Worm (Caenorhabditis elegans) whole organism, L4 larva: ENCODE results near the gene dnj-5.

Experiments
- D1046.2 ChIP-seq: fragments of 200-800 bp; sonication (Bioruptor generic); IDR thresholded peaks from 2 replicates; pipeline ENCODE4 v1.3.6; 2022; ENCODE audit warnings: missing genetic modification characterization, missing compliant biosample characterization
- F37D6.2 ChIP-seq: sonication (generic microtip); optimal IDR thresholded peaks from 2 replicates; lab custom pipeline; 2016; ENCODE audit warnings: mild to moderate bottlenecking, missing genetic modification characterization, missing compliant biosample characterization
- F49E8.2 ChIP-seq: sonication (generic microtip); optimal IDR thresholded peaks from 2 replicates; lab custom pipeline; 2016; ENCODE audit warnings: missing compliant biosample characterization, mild to moderate bottlenecking, missing genetic modification characterization, borderline replicate concordance
- R02D3.7 ChIP-seq: fragments of 150-350 bp; sonication (generic microtip); optimal IDR thresholded peaks from 3 replicates; lab custom pipeline; 2014; ENCODE audit warnings: missing biosample characterization, missing genetic modification characterization
- Y105C5A.15 ChIP-seq: fragments of 200-800 bp; sonication (Bioruptor generic); IDR thresholded peaks from 2 replicates; pipeline ENCODE4 v1.3.6; 2022; ENCODE audit warnings: missing genetic modification characterization, missing compliant biosample characterization
- Y48G9A.11 ChIP-seq: fragments of 200-800 bp; sonication (Bioruptor generic); IDR thresholded peaks from 2 replicates; pipeline ENCODE4 v1.3.6; 2022; ENCODE audit warnings: missing genetic modification reagents, missing genetic modification characterization, missing compliant biosample characterization
- Y5F2A.4 ChIP-seq: fragments of 200-800 bp; sonication (Bioruptor generic); optimal IDR thresholded peaks from 2 replicates; lab custom pipeline; 2018; ENCODE audit warnings: mild to moderate bottlenecking, missing genetic modification characterization, missing compliant biosample characterization
- ZK546.5 ChIP-seq, 2 experiments: sonication (generic microtip); optimal IDR thresholded peaks; 2 replicates each; lab custom pipeline; 2017; ENCODE audit warnings: missing biosample characterization in 2 of 2, missing genetic modification characterization in 2 of 2
- ama-1 ChIP-seq: fragments of 150-350 bp; optimal IDR thresholded peaks from 2 replicates; lab custom pipeline; 2014; ENCODE audit warnings: inconsistent platforms, mixed read lengths
- arid-1 ChIP-seq: fragments of 200-800 bp; sonication (Bioruptor generic); conservative IDR thresholded peaks from 2 replicates; pipeline ENCODE4 v1.3.6; 2022; ENCODE audit warnings: missing genetic modification reagents, missing genetic modification characterization, missing compliant biosample characterization
- ceh-20 ChIP-seq: fragments of 200-800 bp; sonication (Bioruptor generic); IDR thresholded peaks from 2 replicates; pipeline ENCODE4 v1.3.6; 2022; ENCODE audit warnings: missing genetic modification reagents, missing genetic modification characterization, missing compliant biosample characterization
- ceh-32 ChIP-seq: sonication (generic microtip); optimal IDR thresholded peaks from 2 replicates; lab custom pipeline; 2016; ENCODE audit warnings: mild to moderate bottlenecking, missing genetic modification characterization, missing compliant biosample characterization; ENCODE audit not compliant: poor library complexity
- ceh-44 ChIP-seq: fragments of 200-800 bp; sonication (Bioruptor generic); IDR thresholded peaks from 2 replicates; pipeline ENCODE4 v1.3.6; 2022; ENCODE audit warnings: missing genetic modification reagents, missing genetic modification characterization, missing compliant biosample characterization
- ceh-62 ChIP-seq: sonication (generic microtip); optimal IDR thresholded peaks from 2 replicates; lab custom pipeline; 2017; ENCODE audit warnings: missing biosample characterization, missing genetic modification characterization
- ces-1 ChIP-seq: fragments of 150-350 bp; sonication (generic microtip); optimal IDR thresholded peaks from 4 replicates; lab custom pipeline; 2014; ENCODE audit warnings: missing biosample characterization, missing genetic modification reagents, missing genetic modification characterization
- cey-2 ChIP-seq: sonication (generic microtip); optimal IDR thresholded peaks from 3 replicates; lab custom pipeline; 2017; ENCODE audit warnings: missing genetic modification characterization, mild to moderate bottlenecking, missing compliant biosample characterization, antibody characterized with exemption, borderline replicate concordance; ENCODE audit not compliant: insufficient read depth
- ctbp-1 ChIP-seq: fragments of 200-800 bp; sonication (Bioruptor generic); IDR thresholded peaks from 2 replicates; pipeline ENCODE4 v1.3.6; 2022; ENCODE audit warnings: missing genetic modification reagents, missing genetic modification characterization, missing compliant biosample characterization
- daf-16 ChIP-seq, 3 experiments: sonication (generic microtip); optimal IDR thresholded peaks; 2 replicates each; lab custom pipeline; 2016 to 2017; ENCODE audit warnings: missing genetic modification characterization in 3 of 3, missing genetic modification reagents in 3 of 3, mild to moderate bottlenecking in 2 of 3, missing compliant biosample characterization in 2 of 3, missing biosample characterization in 1 of 3, moderate library complexity in 1 of 3
- daf-19 ChIP-seq: fragments of 200-800 bp; sonication (Bioruptor generic); conservative IDR thresholded peaks from 2 replicates; pipeline ENCODE4 v1.3.6; 2022; ENCODE audit warnings: missing genetic modification characterization, missing compliant biosample characterization
- dpl-1 ChIP-seq: fragments of 150-350 bp; optimal IDR thresholded peaks from 2 replicates; lab custom pipeline; 2014; ENCODE audit warnings: missing biosample characterization, missing genetic modification reagents, missing genetic modification characterization
- hlh-30 ChIP-seq: sonication (generic microtip); optimal IDR thresholded peaks from 2 replicates; lab custom pipeline; 2017; ENCODE audit warnings: antibody characterized with exemption, mild to moderate bottlenecking, missing genetic modification characterization, missing compliant biosample characterization; ENCODE audit not compliant: insufficient read depth
- jun-1 ChIP-seq: fragments of 150-350 bp; optimal IDR thresholded peaks from 2 replicates; lab custom pipeline; 2014; ENCODE audit warnings: missing biosample characterization, missing genetic modification reagents, missing genetic modification characterization
- lim-7 ChIP-seq: fragments of 200-800 bp; sonication (Bioruptor generic); IDR thresholded peaks from 2 replicates; pipeline ENCODE4 v1.3.6; 2022; ENCODE audit warnings: missing genetic modification characterization, missing compliant biosample characterization
- lir-3 ChIP-seq: sonication (generic microtip); optimal IDR thresholded peaks from 2 replicates; lab custom pipeline; 2016; ENCODE audit warnings: mild to moderate bottlenecking, missing genetic modification characterization, missing compliant biosample characterization
- lsy-2 ChIP-seq, 2 experiments: fragments of 150-350 bp in 1 of 2; sonication (generic microtip) in 1 of 2; optimal IDR thresholded peaks; 2 replicates each; lab custom pipeline; 2014 to 2017; ENCODE audit warnings: missing biosample characterization in 2 of 2, missing genetic modification characterization in 2 of 2
- madf-5 ChIP-seq, 2 experiments: fragments of 200-800 bp; sonication (Bioruptor generic); IDR thresholded peaks; 2 replicates each; pipeline ENCODE4 v1.3.6; 2022; ENCODE audit warnings: missing compliant biosample characterization in 2 of 2, missing genetic modification characterization in 2 of 2
- mdt-29 ChIP-seq: fragments of 200-800 bp; sonication (Bioruptor generic); IDR thresholded peaks from 2 replicates; pipeline ENCODE4 v1.3.6; 2022; ENCODE audit warnings: missing genetic modification reagents, missing genetic modification characterization, missing compliant biosample characterization
- mxl-3 ChIP-seq: fragments of 200-800 bp; sonication (Bioruptor generic); optimal IDR thresholded peaks from 2 replicates; lab custom pipeline; 2018; ENCODE audit warnings: mild to moderate bottlenecking, missing genetic modification characterization, missing compliant biosample characterization
- nhr-10 ChIP-seq: fragments of 150-350 bp; optimal IDR thresholded peaks from 2 replicates; lab custom pipeline; 2014; ENCODE audit warnings: missing biosample characterization, missing genetic modification characterization
- nhr-102 ChIP-seq: sonication (generic microtip); optimal IDR thresholded peaks from 2 replicates; lab custom pipeline; 2016; ENCODE audit warnings: mild to moderate bottlenecking, missing genetic modification characterization, moderate library complexity, missing compliant biosample characterization
- nhr-111 ChIP-seq: fragments of 200-800 bp; sonication (Bioruptor generic); optimal IDR thresholded peaks from 2 replicates; lab custom pipeline; 2018; ENCODE audit warnings: mild to moderate bottlenecking, missing genetic modification characterization, missing compliant biosample characterization
- nhr-25 ChIP-seq: sonication (generic microtip); optimal IDR thresholded peaks from 2 replicates; lab custom pipeline; 2017; ENCODE audit warnings: missing genetic modification characterization, mild to moderate bottlenecking, missing compliant biosample characterization, antibody characterized with exemption, moderate library complexity, borderline replicate concordance; ENCODE audit not compliant: insufficient read depth
- nhr-41 ChIP-seq: fragments of 200-800 bp; sonication (Bioruptor generic); IDR thresholded peaks from 2 replicates; pipeline ENCODE4 v1.3.6; 2022; ENCODE audit warnings: missing genetic modification reagents, missing genetic modification characterization, missing compliant biosample characterization
- nhr-42 ChIP-seq: fragments of 200-800 bp; sonication (Bioruptor generic); IDR thresholded peaks from 2 replicates; pipeline ENCODE4 v1.3.6; 2022; ENCODE audit warnings: missing genetic modification characterization, missing compliant biosample characterization
- nhr-76 ChIP-seq: fragments of 150-350 bp; optimal IDR thresholded peaks from 2 replicates; lab custom pipeline; 2014; ENCODE audit warnings: missing biosample characterization, missing genetic modification characterization
- php-3 ChIP-seq: fragments of 200-800 bp; sonication (Bioruptor generic); IDR thresholded peaks from 2 replicates; pipeline ENCODE4 v1.3.6; 2022; ENCODE audit warnings: missing genetic modification reagents, missing genetic modification characterization, missing compliant biosample characterization
- saeg-2 ChIP-seq: fragments of 200-800 bp; sonication (Bioruptor generic); IDR thresholded peaks from 2 replicates; pipeline ENCODE4 v1.3.6; 2022; ENCODE audit warnings: missing genetic modification reagents, missing genetic modification characterization, missing compliant biosample characterization
- snpc-1.2 ChIP-seq: fragments of 200-800 bp; sonication (Bioruptor generic); IDR thresholded peaks from 2 replicates; pipeline ENCODE4 v1.3.6; 2022; ENCODE audit warnings: missing genetic modification reagents, missing genetic modification characterization, missing compliant biosample characterization
- spr-3 ChIP-seq: fragments of 200-800 bp; sonication (Bioruptor generic); optimal IDR thresholded peaks from 2 replicates; lab custom pipeline; 2018; ENCODE audit warnings: mild to moderate bottlenecking, missing genetic modification characterization, missing compliant biosample characterization
- tag-97 ChIP-seq: fragments of 200-800 bp; sonication (Bioruptor generic); IDR thresholded peaks from 2 replicates; pipeline ENCODE4 v1.3.6; 2022; ENCODE audit warnings: missing genetic modification characterization, missing compliant biosample characterization
- tra-1 ChIP-seq: fragments of 200-800 bp; sonication (Bioruptor generic); IDR thresholded peaks from 2 replicates; pipeline ENCODE4 v1.3.6; 2022; ENCODE audit warnings: missing genetic modification reagents, missing genetic modification characterization, missing compliant biosample characterization
- unc-130 ChIP-seq: sonication (generic microtip); optimal IDR thresholded peaks from 2 replicates; lab custom pipeline; 2016; ENCODE audit warnings: missing genetic modification reagents, missing genetic modification characterization, missing compliant biosample characterization
- unc-39 ChIP-seq: sonication (generic microtip); optimal IDR thresholded peaks from 2 replicates; lab custom pipeline; 2017; ENCODE audit warnings: missing biosample characterization, missing genetic modification characterization
- unc-62 ChIP-seq, 3 experiments: fragments of 150-350 bp in 1 of 3; sonication (generic microtip); optimal IDR thresholded peaks in 2 of 3; peaks in 1 of 3; 1 replicate in 1 of 3; 2 replicates in 2 of 3; lab custom pipeline; 2014 to 2017; ENCODE audit warnings: missing biosample characterization in 3 of 3, missing genetic modification characterization in 3 of 3, missing genetic modification reagents in 3 of 3, missing genotype in 1 of 3
- zag-1 ChIP-seq: fragments of 150-350 bp; optimal IDR thresholded peaks from 2 replicates; lab custom pipeline; 2014; ENCODE audit warnings: missing biosample characterization, missing genetic modification characterization
- zfp-2 ChIP-seq: sonication (generic microtip); optimal IDR thresholded peaks from 2 replicates; lab custom pipeline; 2016; ENCODE audit warnings: mild to moderate bottlenecking, missing genetic modification characterization, missing compliant biosample characterization
- zip-11 ChIP-seq: fragments of 200-800 bp; sonication (Bioruptor generic); IDR thresholded peaks from 2 replicates; pipeline ENCODE4 v1.3.6; 2022; ENCODE audit warnings: missing genetic modification characterization, missing compliant biosample characterization

Gene dnj-5

DNA sequence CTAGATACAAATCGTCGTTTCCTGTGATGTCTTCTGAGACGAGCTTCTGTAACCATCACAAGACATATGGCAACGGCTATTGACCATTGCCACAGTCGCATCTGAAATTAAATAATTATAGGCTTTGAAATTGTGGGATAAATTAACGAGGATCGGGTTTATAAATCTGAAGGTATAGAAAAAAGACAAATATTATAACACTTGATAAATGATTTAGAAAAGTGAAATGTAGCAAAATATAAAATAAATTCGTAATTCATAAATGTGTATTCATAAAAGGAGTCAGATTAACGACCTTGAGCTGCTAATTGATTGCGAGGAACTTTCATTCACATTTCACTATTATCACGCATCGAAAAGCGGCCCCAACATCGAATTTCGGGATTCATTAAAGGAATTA is 5.6 kb upstream of the dnj-5 start, which contains the start of gene aff-1:
TSS of gene aff-1 (minus strand) at position 101 of the 400 bp plus-strand sequence.
- TF ChIP-seq jun-1 (no peak), tra-1 (no peak), F37D6.2 (no peak), daf-19 (GFP tag; lab: Robert Waterston, UW) (no peak)
- TF ChIP-seq, all 104 proteins: peak for 0

DNA sequence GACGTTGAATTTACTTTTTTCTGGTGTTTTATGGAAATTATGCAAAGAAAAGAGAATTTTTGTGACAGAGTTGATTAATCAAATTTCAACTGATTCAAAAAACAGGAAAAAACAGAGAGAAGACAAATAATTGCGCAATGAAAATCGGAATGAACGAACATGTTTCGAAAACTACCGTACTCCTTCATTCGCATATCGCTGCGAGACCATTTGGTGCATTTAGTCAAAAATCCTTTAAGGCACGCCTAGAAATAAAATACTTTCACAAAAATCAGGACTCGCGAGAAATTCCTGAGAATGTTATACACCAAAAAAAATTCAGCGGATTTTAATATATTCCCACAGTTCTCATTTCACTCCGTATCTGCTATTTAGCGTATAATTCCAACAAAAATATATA is 1.9 kb upstream of the dnj-5 start:
- TF ChIP-seq spr-3, result no peak
- no peak for TF ChIP-seq madf-5 (GFP tag; IDR thresholded peaks at IDR 0.05; lab: Robert Waterston, UW)
- TF ChIP-seq D1046.2, result no peak
- TF ChIP-seq ceh-44, result no peak
- TF ChIP-seq saeg-2 (GFP tag; lab: Robert Waterston, UW), result no peak
- TF ChIP-seq dpl-1, result no peak

DNA sequence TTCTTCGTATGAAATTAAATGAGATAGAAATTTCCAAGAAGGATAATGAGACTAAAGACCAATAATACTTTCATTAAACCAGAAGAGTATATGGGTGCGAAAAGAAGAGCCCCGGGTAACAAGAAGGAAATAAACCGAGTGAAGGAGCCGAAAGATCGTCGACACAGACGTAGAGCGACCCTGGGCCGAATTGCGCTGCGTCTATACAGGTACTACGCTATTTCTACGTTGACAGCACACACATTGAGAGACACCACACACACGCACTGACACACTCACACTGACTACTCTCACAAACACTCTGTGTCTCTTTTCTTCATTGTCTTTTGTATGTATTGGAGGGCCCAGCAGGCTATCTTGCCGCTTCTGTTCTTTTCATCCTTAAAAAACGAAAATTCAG is 734 bp upstream of the dnj-5 start:
- TF ChIP-seq ceh-62 (tag; lab: Kevin White, UChicago) (no peak), mxl-3 (GFP tag; lab: Kevin White, UChicago) (peak; percentile 53), unc-62 (GFP tag; optimal IDR thresholded peaks at IDR 0.05 in 1 of 2; lab: Kevin White, UChicago) (peak in 1 of 2 experiments; percentile 97), unc-62 (tag; optimal IDR thresholded peaks at IDR 0.05; lab: Kevin White, UChicago) (no peak), lir-3 (tag; lab: Kevin White, UChicago) (no peak), arid-1 (GFP tag; lab: Robert Waterston, UW) (no peak), spr-3 (no peak), Y48G9A.11 (GFP tag; lab: Robert Waterston, UW) (no peak), R02D3.7 (tag; lab: Kevin White, UChicago) (no peak), zfp-2 (no peak), lsy-2 (tag; optimal IDR thresholded peaks at IDR 0.05; lab: Kevin White, UChicago) (peak in 1 of 2 experiments; percentile 32), ZK546.5 (tag; optimal IDR thresholded peaks at IDR 0.05; lab: Kevin White, UChicago) (no peak), Y5F2A.4 (no peak), php-3 (GFP tag; lab: Robert Waterston, UW) (no peak), unc-39 (no peak), nhr-76 (tag; lab: Kevin White, UChicago) (no peak), nhr-42 (GFP tag; lab: Robert Waterston, UW) (no peak), dpl-1 (peak; percentile 35), snpc-1.2 (no peak), zag-1 (tag; lab: Kevin White, UChicago) (no peak), lim-7 (GFP tag; lab: Robert Waterston, UW) (no peak), Y105C5A.15 (GFP tag; lab: Robert Waterston, UW) (no peak), unc-130 (GFP tag; lab: Kevin White, UChicago) (no peak), nhr-102 (tag; lab: Kevin White, UChicago) (no peak), ceh-20 (GFP tag; lab: Robert Waterston, UW) (no peak), zip-11 (GFP tag; lab: Robert Waterston, UW) (no peak), ces-1 (no peak), saeg-2 (GFP tag; lab: Robert Waterston, UW) (no peak), nhr-41 (GFP tag; lab: Robert Waterston, UW) (0 out of 2 replicates have a peak, but pooled peaks have one; percentile 16), ctbp-1 (no peak), tag-97 (GFP tag; lab: Robert Waterston, UW) (no peak), nhr-111 (GFP tag; lab: Kevin White, UChicago) (no peak), daf-16 (GFP tag; optimal IDR thresholded peaks at IDR 0.05; lab: Kevin White, UChicago) (no peak), daf-16 (tag; optimal IDR thresholded peaks at IDR 0.05; lab: Kevin White, UChicago) (peak; percentile 40), mdt-29 (GFP tag; lab: Robert Waterston, UW) (no peak), F49E8.2 (no peak), cey-2 (tag; lab: Kevin White, UChicago) (no peak), ceh-32 (tag; lab: Kevin White, UChicago) (no peak), hlh-30 (peak; percentile 4), ama-1 (lab: Kevin White, UChicago) (no peak), nhr-10 (tag; lab: Kevin White, UChicago) (no peak), nhr-25 (tag; lab: Kevin White, UChicago) (peak; percentile 35)
